Fruit fly (Drosophila melanogaster): Measurements from ENCODE around the gene vilya.

The vilya gene

DNA sequence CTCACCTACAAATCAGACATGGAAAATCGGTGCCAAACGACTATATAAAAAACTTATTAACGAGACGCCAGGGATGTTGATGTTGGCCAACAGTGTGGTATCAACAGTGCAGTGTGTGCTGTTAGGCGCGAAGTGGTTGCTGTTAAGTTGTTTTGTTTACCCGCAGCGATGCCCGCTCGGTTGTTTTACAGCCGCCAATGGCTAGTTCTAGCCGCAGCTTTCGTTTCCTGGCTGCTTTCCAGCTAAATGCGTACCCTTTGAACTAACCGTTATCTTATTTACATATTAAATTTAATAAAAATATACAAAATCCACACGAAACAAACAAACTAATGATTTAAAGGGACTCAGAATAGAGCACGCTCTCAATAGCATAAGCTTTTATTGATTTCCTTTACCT, 12.2 kb downstream of the vilya start, which contains the start of gene crm (continued):
- TF ChIP-seq crp (GFP tag; optimal IDR thresholded peaks at IDR 0.05), result peak in 1 of 2 experiments; percentile 45
- no peak for TF ChIP-seq insv (GFP tag; optimal IDR thresholded peaks at IDR 0.05)
- TF ChIP-seq CG9797 (GFP tag; optimal IDR thresholded peaks at IDR 0.05), result peak; percentile 24
- no peak for TF ChIP-seq bigmax (GFP tag; optimal IDR thresholded peaks at IDR 0.05)

DNA sequence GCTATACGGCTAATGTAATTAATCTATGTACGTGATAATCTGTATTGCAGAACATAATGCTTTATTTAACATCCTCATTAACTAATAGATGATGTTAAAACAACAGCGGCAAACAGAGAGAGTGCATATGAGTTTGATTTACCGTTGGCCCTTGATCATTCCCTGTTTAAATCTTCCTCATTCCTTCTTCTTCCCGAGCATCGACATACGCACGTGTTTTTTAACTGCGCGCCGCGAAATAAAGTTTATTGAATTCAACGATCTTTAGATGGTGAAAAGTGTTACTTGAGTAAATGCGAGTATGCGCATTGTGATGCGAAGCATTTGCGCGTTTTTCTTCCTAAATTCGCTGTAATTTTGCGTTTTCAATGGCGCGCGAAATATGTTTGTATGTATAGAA, 13.6 kb downstream of the vilya start, which contains the start of gene kirre:
Gene kirre (plus strand): TSS at position 301 of the 400 bp plus-strand sequence.
- TF ChIP-seq Sry-β (GFP tag; optimal IDR thresholded peaks at IDR 0.05) (no peak), inv (GFP tag; IDR thresholded peaks at IDR 0.05; ENCODE audit: partially characterized antibody) (no peak), dm (GFP tag; optimal IDR thresholded peaks at IDR 0.05) (no peak), CG16863 (GFP tag; optimal IDR thresholded peaks at IDR 0.05) (no peak), tap (tag; optimal IDR thresholded peaks at IDR 0.05) (no peak), ewg (GFP tag; optimal IDR thresholded peaks at IDR 0.05) (no peak), ham (GFP tag; IDR thresholded peaks at IDR 0.05) (no peak), Chrac-16 (GFP tag; optimal IDR thresholded peaks at IDR 0.05) (no peak)

DNA sequence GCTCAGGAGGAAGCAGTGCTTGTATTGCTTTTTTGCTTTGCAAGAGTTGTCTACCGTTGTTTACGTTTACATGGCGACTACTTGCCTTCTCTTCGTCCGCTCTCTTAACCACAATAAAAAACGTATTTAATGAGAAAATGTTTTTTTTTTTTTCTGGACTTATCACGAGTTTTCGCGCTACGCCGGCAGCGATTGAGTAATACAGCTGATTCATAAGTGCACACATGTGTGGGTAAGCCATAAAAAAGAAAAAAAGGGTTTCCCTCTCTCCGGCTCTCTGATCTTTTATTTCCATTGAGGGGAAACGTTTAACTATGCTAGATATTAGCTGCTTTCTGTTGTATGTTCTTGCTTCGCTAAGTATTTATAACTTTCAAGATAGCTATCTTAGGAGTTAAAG, 15.6 kb downstream of the vilya start:
- TF ChIP-seq abd-A (tag; optimal IDR thresholded peaks at IDR 0.05), result no peak
- TF ChIP-seq stwl (tag; optimal IDR thresholded peaks at IDR 0.05), result no peak
- TF ChIP-seq CG17359 (tag; optimal IDR thresholded peaks at IDR 0.05), result peak; percentile 65
- TF ChIP-seq Neu2 (GFP tag; optimal IDR thresholded peaks at IDR 0.05; ENCODE audit: borderline replicate concordance), result no peak
- TF ChIP-seq CG11247 (GFP tag; IDR thresholded peaks at IDR 0.05), result no peak
- no peak for TF ChIP-seq Ptx1 (GFP tag; IDR thresholded peaks at IDR 0.05)
- no peak for TF ChIP-seq CG18764 (GFP tag; optimal IDR thresholded peaks at IDR 0.05)
- TF ChIP-seq CG11723 (GFP tag; optimal IDR thresholded peaks at IDR 0.05), result no peak
- TF ChIP-seq hkb (optimal IDR thresholded peaks at IDR 0.05), result no peak
- no peak for TF ChIP-seq hkb (GFP tag; IDR thresholded peaks at IDR 0.05)
- TF ChIP-seq Doc3 (GFP tag; IDR thresholded peaks at IDR 0.05; ENCODE audit: partially characterized antibody), result no peak
- TF ChIP-seq Adf1 (GFP tag; IDR thresholded peaks at IDR 0.05), result peak; percentile 53; the same call in 1 of the 2 replicates
- TF ChIP-seq cg (GFP tag; optimal IDR thresholded peaks at IDR 0.05), result peak; percentile 11
- peak; percentile 81 for TF ChIP-seq sqz (GFP tag; optimal IDR thresholded peaks at IDR 0.05)
- TF ChIP-seq zen (tag; optimal IDR thresholded peaks at IDR 0.05), result no peak
- no peak for TF ChIP-seq schlank (tag; optimal IDR thresholded peaks at IDR 0.05)
- TF ChIP-seq CG34376 (GFP tag; optimal IDR thresholded peaks at IDR 0.05), result peak; percentile 13
- no peak for TF ChIP-seq CG10366 (GFP tag; IDR thresholded peaks at IDR 0.05)
- no peak for TF ChIP-seq CG15011 (GFP tag; optimal IDR thresholded peaks at IDR 0.05)
- TF ChIP-seq CG1602 (GFP tag; optimal IDR thresholded peaks at IDR 0.05), result no peak
- no peak for TF ChIP-seq gcm (GFP tag; optimal IDR thresholded peaks at IDR 0.05)
- no peak for TF ChIP-seq eve (GFP tag; optimal IDR thresholded peaks at IDR 0.05)
- TF ChIP-seq Trl (optimal IDR thresholded peaks at IDR 0.05), result peak in 1 of 2 experiments; percentile 35
- no peak for TF ChIP-seq Trl (GFP tag; optimal IDR thresholded peaks at IDR 0.05)
- TF ChIP-seq Pdp1 (GFP tag; optimal IDR thresholded peaks at IDR 0.05), result peak in 1 of 2 experiments; percentile 82
- no peak for TF ChIP-seq eyg (GFP tag; optimal IDR thresholded peaks at IDR 0.05)
- TF ChIP-seq Opbp (GFP tag; IDR thresholded peaks at IDR 0.05; ENCODE audit: partially characterized antibody), result no peak
- peak in 1 of 2 experiments; percentile 48 for TF ChIP-seq bsh (GFP tag; optimal IDR thresholded peaks at IDR 0.05)
- no peak for TF ChIP-seq Dll (GFP tag; IDR thresholded peaks at IDR 0.05; ENCODE audit: partially characterized antibody)
- peak; percentile 78 for TF ChIP-seq CG3163 (GFP tag; optimal IDR thresholded peaks at IDR 0.05)
- TF ChIP-seq nom (GFP tag; optimal IDR thresholded peaks at IDR 0.05), result peak; percentile 78
- no peak for TF ChIP-seq Scr (GFP tag; IDR thresholded peaks at IDR 0.05; ENCODE audit: partially characterized antibody)
- peak; percentile 47 for TF ChIP-seq exex (tag; optimal IDR thresholded peaks at IDR 0.05)
